Worm (Caenorhabditis elegans) whole organism, young adult: ENCODE results near the gene pkhm-2.

Source experiments
- F49E8.2 ChIP-seq: sonication (generic microtip); optimal IDR thresholded peaks from 3 replicates; lab custom pipeline; 2017; ENCODE audit warnings: missing genetic modification characterization, mild to moderate bottlenecking, missing compliant biosample characterization, antibody characterized with exemption, moderate library complexity; ENCODE audit not compliant: insufficient read depth
- Y79H2A.3 ChIP-seq: fragments of 200-800 bp; sonication (Bioruptor generic); conservative IDR thresholded peaks from 2 replicates; pipeline ENCODE4 v1.3.6; 2022; ENCODE audit warnings: missing genetic modification reagents, missing genetic modification characterization, missing compliant biosample characterization
- ekl-4 ChIP-seq: fragments of 200-800 bp; sonication (Bioruptor generic); IDR thresholded peaks from 2 replicates; pipeline ENCODE4 v1.3.6; 2022; ENCODE audit warnings: missing genetic modification reagents, missing genetic modification characterization, missing compliant biosample characterization
- ets-4 ChIP-seq: fragments of 200-800 bp; sonication (Bioruptor generic); optimal IDR thresholded peaks from 2 replicates; lab custom pipeline; 2018; ENCODE audit warnings: mild to moderate bottlenecking, missing genetic modification characterization, missing compliant biosample characterization
- lsl-1 ChIP-seq: fragments of 200-800 bp; sonication (Bioruptor generic); optimal IDR thresholded peaks from 2 replicates; lab custom pipeline; 2018; ENCODE audit warnings: mild to moderate bottlenecking, missing genetic modification characterization, moderate library complexity, missing compliant biosample characterization
- zfh-2 ChIP-seq: fragments of 200-800 bp; sonication (Bioruptor generic); conservative IDR thresholded peaks from 2 replicates; pipeline ENCODE4 v1.3.6; 2022; ENCODE audit warnings: missing genetic modification reagents, missing genetic modification characterization, missing compliant biosample characterization

- peak; percentile 50 for TF ChIP-seq zfh-2 (GFP tag; lab: Robert Waterston, UW)
- no peak for TF ChIP-seq lsl-1 (GFP tag; lab: Kevin White, UChicago)
- no peak for TF ChIP-seq Y79H2A.3 (GFP tag; lab: Robert Waterston, UW)
- TF ChIP-seq ekl-4 (GFP tag; lab: Robert Waterston, UW) = no peak
- no peak for TF ChIP-seq F49E8.2
- TF ChIP-seq ets-4 (GFP tag; lab: Kevin White, UChicago) = no peak
These were observed 32.4 kb downstream of the pkhm-2 start for ce11 chrX:15148831-15149230.
